Worm (Caenorhabditis elegans): ENCODE data around the gene M88.3.

DNA sequence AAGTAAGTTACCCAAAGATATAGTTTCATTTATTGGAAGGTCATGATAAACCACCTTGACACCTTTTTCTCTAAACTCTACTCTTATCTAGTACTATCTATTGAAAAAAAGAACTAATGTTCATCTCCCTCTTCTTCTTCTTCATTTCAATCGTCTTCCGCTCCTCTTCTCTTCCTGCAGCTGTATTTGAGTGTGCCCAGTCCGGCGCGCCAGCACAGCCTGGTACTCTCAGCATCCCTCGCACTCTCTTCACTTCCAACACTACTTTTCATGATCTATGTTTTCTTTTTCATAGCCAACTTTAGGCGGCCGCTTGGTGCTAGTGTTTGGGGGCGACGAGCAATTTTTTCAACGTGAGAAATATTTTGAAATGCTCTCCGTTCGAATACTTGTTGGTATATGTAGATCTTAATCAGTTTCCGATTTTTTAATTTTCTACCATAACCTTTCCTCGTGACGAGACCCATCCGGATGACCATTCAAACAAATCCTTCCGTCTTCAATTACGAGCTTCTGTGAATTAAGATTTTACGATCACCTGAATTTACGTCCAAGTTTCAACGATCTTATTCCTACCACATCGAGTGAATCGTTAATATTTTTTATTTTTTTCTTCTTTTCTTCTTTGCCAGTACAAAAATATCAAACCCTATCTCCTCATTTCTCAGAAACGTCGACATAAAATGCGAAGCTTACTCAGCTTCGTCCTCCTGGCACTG lies 17.4 kb upstream of the M88.3 start, which contains the start of gene pan-1:
- TF ChIP-seq unc-130 (GFP tag; optimal IDR thresholded peaks at IDR 0.05) (no peak), ceh-82 (tag; optimal IDR thresholded peaks at IDR 0.05) (no peak), mep-1 (tag; optimal IDR thresholded peaks at IDR 0.05) (peak; percentile 54), saeg-2 (GFP tag; IDR thresholded peaks at IDR 0.05) (no peak), lin-38 (GFP tag; IDR thresholded peaks at IDR 0.05) (no peak), F44E2.7 (GFP tag; IDR thresholded peaks at IDR 0.05) (no peak), ztf-11 (tag; optimal IDR thresholded peaks at IDR 0.05) (no peak), zfp-3 (GFP tag; conservative IDR thresholded peaks at IDR 0.05) (no peak), pqm-1 (tag; optimal IDR thresholded peaks at IDR 0.05) (peak; percentile 39), nhr-25 (tag; optimal IDR thresholded peaks at IDR 0.05; ENCODE audit: borderline replicate concordance, insufficient read depth) (no peak), dpl-1 (GFP tag; optimal IDR thresholded peaks at IDR 0.05) (no peak)
